Worm (Caenorhabditis elegans) whole organism, L4/young adult: Measurements from ENCODE around the gene tin-10.
A peak's percentile ranks its signal among the peaks of the same experiment; 100 is the strongest.

Experiments used
- W03F9.2 ChIP-seq: fragments of 150-350 bp; optimal IDR thresholded peaks from 2 replicates; lab custom pipeline; 2014; ENCODE audit warnings: missing biosample characterization, missing genetic modification characterization
- dao-5 ChIP-seq: sonication (generic microtip); optimal IDR thresholded peaks from 2 replicates; lab custom pipeline; 2016; ENCODE audit warnings: missing genotype, missing genetic modification characterization, moderate library complexity, missing compliant biosample characterization
- him-1 ChIP-seq: sonication (generic microtip); optimal IDR thresholded peaks from 2 replicates; lab custom pipeline; 2016; ENCODE audit warnings: missing genotype, missing genetic modification reagents, missing genetic modification characterization, missing compliant biosample characterization

The tin-10 gene

DNA sequence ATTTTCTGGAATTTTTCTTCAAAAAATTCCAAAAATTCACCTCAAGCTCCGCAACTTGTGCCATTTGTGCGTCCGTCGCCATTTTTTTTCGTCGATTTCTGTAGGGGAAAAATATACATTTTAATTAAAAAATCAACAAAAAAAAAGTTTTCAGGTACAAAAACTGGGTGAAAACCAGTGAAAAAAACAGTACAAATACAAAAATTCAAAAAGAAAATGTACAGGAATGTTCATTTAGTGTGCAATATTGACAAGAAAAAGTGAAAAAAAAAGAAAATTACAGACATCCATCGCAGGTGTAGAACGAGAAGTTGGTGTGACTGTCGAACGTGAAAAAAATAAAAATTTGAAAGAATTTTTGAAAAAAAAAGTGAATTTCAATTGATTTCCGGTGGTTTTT is at the start of gene tin-10:
Gene tin-10, minus strand, starts transcription at position 101 of the 400 bp plus-strand sequence.
- no peak for TF ChIP-seq W03F9.2

DNA sequence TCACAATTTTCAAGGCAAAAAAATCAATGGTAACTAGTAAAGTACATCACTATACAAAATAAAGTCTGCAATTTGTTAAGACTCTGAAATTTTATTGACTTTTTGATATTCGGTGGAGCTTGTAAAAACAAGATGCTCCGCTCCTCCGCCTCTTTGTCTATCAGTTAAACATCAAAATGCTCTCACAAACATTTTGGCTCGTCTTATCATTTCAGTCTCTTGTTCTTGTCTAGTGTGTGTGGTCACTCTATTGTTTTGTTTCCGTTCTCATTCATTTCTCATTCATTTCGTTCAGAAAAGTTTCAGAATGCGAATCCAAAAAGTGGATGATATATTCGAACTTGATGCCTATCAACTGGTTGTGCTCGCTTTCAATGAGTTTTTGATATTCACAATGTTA is 45.4 kb upstream of the tin-10 start, which contains the start of gene Y66D12A.13:
Gene Y66D12A.13, plus strand, starts transcription at position 301 of the 400 bp plus-strand sequence.
- TF ChIP-seq dao-5 (no peak), him-1 (tag; lab: Kevin White, UChicago) (no peak), W03F9.2 (no peak)

- TF ChIP-seq dao-5 (no peak), him-1 (tag; lab: Kevin White, UChicago) (no peak), W03F9.2 (no peak)
Observed at ce11 chrIII:11544947-11545346, 42.3 kb upstream of the tin-10 start.

- TF ChIP-seq dao-5: no peak
- TF ChIP-seq W03F9.2: no peak
- TF ChIP-seq him-1 (tag; lab: Kevin White, UChicago): no peak
Observed at ce11 chrIII:11535453-11535852, 32.8 kb upstream of the tin-10 start.

ce11 chrIII:11534624-11535079 is 32.0 kb upstream of the tin-10 start, which contains the start of gene nrps-1:
Gene nrps-1, plus strand, starts transcription at chrIII:11534674.
- TF ChIP-seq dao-5 (no peak), W03F9.2 (no peak), him-1 (tag; lab: Kevin White, UChicago) (no peak)

DNA sequence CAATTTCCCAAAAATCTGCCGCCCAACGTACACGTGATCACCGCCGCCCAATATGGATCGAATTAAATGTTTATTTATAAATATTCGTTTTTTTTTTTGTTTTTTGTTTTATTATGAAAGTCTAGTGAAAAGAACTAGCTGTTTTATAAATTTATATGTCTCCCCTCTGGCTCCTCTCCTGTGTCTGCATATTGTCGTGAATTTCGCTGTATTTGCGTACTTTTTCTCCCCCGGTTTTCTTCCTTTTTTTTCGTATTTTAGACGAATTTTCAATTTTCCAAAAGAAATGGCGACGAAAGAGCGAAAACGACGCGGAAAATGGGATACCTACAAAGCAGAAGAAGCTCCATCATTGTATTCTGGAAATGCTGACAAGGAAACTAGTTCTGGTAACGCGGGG is 23.7 kb upstream of the tin-10 start, which contains the start of gene xpb-1:
Gene xpb-1, plus strand, starts transcription at position 262 of the 400 bp plus-strand sequence.
- TF ChIP-seq W03F9.2 (peak; percentile 3), dao-5 (no peak)

DNA sequence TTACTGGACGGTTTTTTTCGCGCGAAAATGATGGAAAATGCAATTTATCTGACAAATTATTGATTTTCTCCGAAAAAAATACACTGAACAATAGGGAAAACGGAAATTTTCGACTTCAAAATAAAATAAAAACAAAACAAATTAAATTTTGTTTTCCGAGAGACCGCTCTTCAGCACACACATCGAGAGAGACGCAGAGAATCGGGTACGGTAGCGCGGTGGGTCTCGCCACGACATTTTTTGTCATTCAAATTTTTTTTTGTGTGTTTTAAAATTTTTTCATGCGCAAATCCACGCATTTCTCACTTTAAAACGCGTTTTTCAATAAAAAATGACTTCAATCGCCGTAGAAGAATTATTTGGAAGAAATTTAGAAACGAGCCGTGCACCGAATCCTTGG is 21.4 kb upstream of the tin-10 start:
- TF ChIP-seq dao-5 (no peak), him-1 (tag; lab: Kevin White, UChicago) (no peak), W03F9.2 (peak; percentile 58)

DNA sequence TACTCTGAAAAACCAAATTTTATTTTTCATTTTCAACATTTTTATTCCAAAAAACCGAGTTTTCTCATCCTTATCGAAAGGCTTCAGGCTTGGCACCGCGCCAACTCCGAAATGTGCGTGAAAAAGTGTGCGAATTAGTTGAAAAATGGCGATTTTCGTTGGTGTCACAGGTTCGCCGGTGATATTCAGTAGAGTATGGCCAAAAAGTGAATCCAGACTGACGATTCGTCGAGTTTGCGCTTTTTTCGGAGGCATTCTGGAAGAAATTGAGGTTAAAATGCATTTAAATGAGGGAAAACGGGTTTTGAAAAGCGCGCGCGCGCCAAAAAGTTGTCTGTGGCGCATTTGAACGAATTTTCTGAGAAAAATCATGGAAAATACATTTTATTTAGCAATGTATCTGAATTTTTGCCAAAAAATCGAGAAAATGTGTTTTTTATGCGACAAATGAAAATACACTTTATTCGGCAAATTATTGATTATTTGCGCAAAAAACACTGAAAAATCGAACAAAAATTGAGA is 20.9 kb upstream of the tin-10 start, which contains the start of the genes Y66D12A.16 and such-1:
Gene Y66D12A.16, plus strand, starts transcription at position 51 of the 522 bp plus-strand sequence.
Gene such-1, minus strand, starts transcription at position 256 of the 522 bp plus-strand sequence.
- no peak for TF ChIP-seq him-1 (tag; lab: Kevin White, UChicago)
- no peak for TF ChIP-seq dao-5
- no peak for TF ChIP-seq W03F9.2

ce11 chrIII:11510826-11511225 is 8.2 kb upstream of the tin-10 start:
- TF ChIP-seq him-1 (tag; lab: Kevin White, UChicago) (no peak), dao-5 (no peak), W03F9.2 (no peak)

DNA sequence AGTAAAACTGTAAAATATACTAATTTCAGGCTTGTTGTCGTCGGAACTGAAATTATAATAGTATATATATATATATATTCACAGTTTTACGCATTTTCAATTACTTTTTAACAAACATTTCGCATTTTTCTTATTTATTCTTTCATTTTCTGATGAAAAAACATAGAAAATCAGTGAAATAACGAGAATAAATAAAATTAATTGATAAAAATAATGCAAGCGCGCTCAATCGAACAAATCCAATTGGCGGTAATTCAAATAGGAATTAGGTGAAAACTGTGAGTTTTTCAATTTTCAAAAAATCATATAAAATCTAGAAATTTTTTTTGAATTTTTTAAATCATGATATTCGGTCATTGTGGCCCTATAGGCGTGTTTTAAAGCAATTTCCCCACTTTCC is 7.5 kb upstream of the tin-10 start:
- TF ChIP-seq him-1 (tag; lab: Kevin White, UChicago) (no peak), dao-5 (no peak), W03F9.2 (no peak)

ce11 chrIII:11508816-11509215 is 6.2 kb upstream of the tin-10 start, which contains the start of gene Y66D12A.19:
Gene Y66D12A.19, plus strand, starts transcription at chrIII:11509081.
- TF ChIP-seq dao-5 (no peak), W03F9.2 (no peak), him-1 (tag; lab: Kevin White, UChicago) (no peak)

ce11 chrIII:11505621-11506020 is 3.0 kb upstream of the tin-10 start:
- TF ChIP-seq W03F9.2 (no peak), him-1 (tag; lab: Kevin White, UChicago) (no peak), dao-5 (no peak)

- TF ChIP-seq W03F9.2 (no peak), him-1 (tag; lab: Kevin White, UChicago) (no peak), dao-5 (no peak)
Observed at ce11 chrIII:11505213-11505612, 2.6 kb upstream of the tin-10 start, which contains the start of the genes Y66D12A.21 and spe-6. Gene Y66D12A.21, minus strand, starts transcription at chrIII:11505302. Gene spe-6, plus strand, starts transcription at chrIII:11505488.

ce11 chrIII:11500647-11501046 is 2.0 kb downstream of the tin-10 start, which contains the start of gene nars-2:
Gene nars-2, minus strand, starts transcription at chrIII:11500747.
- TF ChIP-seq him-1 (tag; lab: Kevin White, UChicago): no peak
- TF ChIP-seq dao-5: no peak
- no peak for TF ChIP-seq W03F9.2

- no peak for TF ChIP-seq W03F9.2
- no peak for TF ChIP-seq dao-5
- no peak for TF ChIP-seq him-1 (tag; lab: Kevin White, UChicago)
Observed at ce11 chrIII:11496496-11496895, 6.2 kb downstream of the tin-10 start, which contains the start of gene Y66D12A.24. Gene Y66D12A.24, plus strand, starts transcription at chrIII:11496865.

DNA sequence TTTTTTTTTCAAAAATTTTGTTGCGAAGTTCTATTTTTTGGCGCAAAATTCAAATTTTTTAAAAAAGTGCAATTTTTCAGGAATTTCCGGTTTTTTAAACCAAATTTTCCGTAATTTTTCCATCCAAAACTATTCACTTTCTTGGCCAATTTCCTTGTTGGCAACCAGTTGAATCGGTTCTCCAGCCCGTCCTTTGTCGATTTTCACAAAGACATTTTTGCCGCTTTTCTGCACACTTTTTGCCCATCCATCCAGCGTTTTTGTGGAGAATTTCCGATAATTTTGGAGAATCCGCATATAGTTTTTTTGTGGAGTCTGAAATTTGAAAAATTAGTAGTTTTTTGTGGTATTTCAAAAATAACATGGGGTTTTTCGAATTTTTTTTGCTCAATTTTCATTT is 10.2 kb downstream of the tin-10 start:
- no peak for TF ChIP-seq him-1 (tag; lab: Kevin White, UChicago)
- TF ChIP-seq dao-5: no peak
- no peak for TF ChIP-seq W03F9.2
